Worm (Caenorhabditis elegans) whole organism, late embryonic: ENCODE measurements around the gene lin-40.

Experiments
- Y22D7AL.16 ChIP-seq: sonication (generic microtip); optimal IDR thresholded peaks from 2 replicates; lab custom pipeline; 2016; ENCODE audit warnings: missing genetic modification characterization, missing compliant biosample characterization
- ahr-1 ChIP-seq: sonication (generic microtip); optimal IDR thresholded peaks from 2 replicates; lab custom pipeline; 2016; ENCODE audit warnings: missing genetic modification characterization, missing compliant biosample characterization
- ceh-14 ChIP-seq: sonication (generic microtip); optimal IDR thresholded peaks from 2 replicates; lab custom pipeline; 2016; ENCODE audit warnings: missing genotype, missing genetic modification characterization, missing compliant biosample characterization
- ceh-2 ChIP-seq: sonication (generic microtip); optimal IDR thresholded peaks from 2 replicates; lab custom pipeline; 2016; ENCODE audit warnings: missing genotype, missing genetic modification characterization, missing compliant biosample characterization
- ceh-22 ChIP-seq: sonication (generic microtip); optimal IDR thresholded peaks from 2 replicates; lab custom pipeline; 2017; ENCODE audit warnings: missing biosample characterization, missing genetic modification characterization
- ceh-24 ChIP-seq: sonication (generic microtip); optimal IDR thresholded peaks from 2 replicates; lab custom pipeline; 2016; ENCODE audit warnings: mild to moderate bottlenecking, missing genetic modification characterization, missing compliant biosample characterization
- ceh-31 ChIP-seq: sonication (generic microtip); optimal IDR thresholded peaks from 2 replicates; lab custom pipeline; 2016; ENCODE audit warnings: missing genetic modification characterization, missing compliant biosample characterization
- ceh-45 ChIP-seq: fragments of 200-800 bp; sonication (Bioruptor generic); IDR thresholded peaks from 2 replicates; pipeline ENCODE4 v1.3.6; 2022; ENCODE audit warnings: missing genetic modification reagents, missing genetic modification characterization, missing compliant biosample characterization
- ceh-48 ChIP-seq: sonication (generic microtip); optimal IDR thresholded peaks from 2 replicates; lab custom pipeline; 2016; ENCODE audit warnings: missing genetic modification characterization, inconsistent platforms, missing compliant biosample characterization
- ceh-6 ChIP-seq: fragments of 200-800 bp; sonication (Bioruptor generic); optimal IDR thresholded peaks from 2 replicates; lab custom pipeline; 2018; ENCODE audit warnings: mild to moderate bottlenecking, missing genetic modification characterization, missing compliant biosample characterization
- dmd-4 ChIP-seq: sonication (generic microtip); optimal IDR thresholded peaks from 2 replicates; lab custom pipeline; 2016; ENCODE audit warnings: borderline replicate concordance, missing genetic modification characterization, missing compliant biosample characterization
- dve-1 ChIP-seq: sonication (generic microtip); optimal IDR thresholded peaks from 2 replicates; lab custom pipeline; 2017; ENCODE audit warnings: antibody characterized with exemption, mild to moderate bottlenecking, missing genetic modification characterization, missing compliant biosample characterization
- elt-2 ChIP-seq: sonication (generic microtip); optimal IDR thresholded peaks from 2 replicates; lab custom pipeline; 2016; ENCODE audit warnings: missing genetic modification reagents, missing genetic modification characterization, missing compliant biosample characterization
- elt-4 ChIP-seq: sonication (generic microtip); optimal IDR thresholded peaks from 2 replicates; lab custom pipeline; 2016; ENCODE audit warnings: missing genetic modification characterization, missing compliant biosample characterization
- ets-4 ChIP-seq: sonication (generic microtip); optimal IDR thresholded peaks from 2 replicates; lab custom pipeline; 2016; ENCODE audit warnings: missing genetic modification characterization, missing compliant biosample characterization
- eyg-1 ChIP-seq: sonication (generic microtip); optimal IDR thresholded peaks from 2 replicates; lab custom pipeline; 2016; ENCODE audit warnings: missing genotype, missing genetic modification characterization, missing compliant biosample characterization
- fax-1 ChIP-seq: sonication (generic microtip); optimal IDR thresholded peaks from 2 replicates; lab custom pipeline; 2016; ENCODE audit warnings: missing genotype, missing genetic modification characterization, missing compliant biosample characterization
- fkh-10 ChIP-seq: fragments of 150-350 bp; optimal IDR thresholded peaks from 2 replicates; lab custom pipeline; 2014; ENCODE audit warnings: missing biosample characterization, missing genetic modification reagents, missing genetic modification characterization
- fkh-6 ChIP-seq: sonication (generic microtip); optimal IDR thresholded peaks from 2 replicates; lab custom pipeline; 2016; ENCODE audit warnings: missing genetic modification characterization, missing compliant biosample characterization
- gmeb-2 ChIP-seq: sonication (generic microtip); optimal IDR thresholded peaks from 2 replicates; lab custom pipeline; 2016; ENCODE audit warnings: missing genetic modification characterization, inconsistent platforms, missing compliant biosample characterization
- hlh-30 ChIP-seq: sonication (generic microtip); optimal IDR thresholded peaks from 2 replicates; lab custom pipeline; 2017; ENCODE audit warnings: antibody characterized with exemption, missing genetic modification characterization, missing compliant biosample characterization; ENCODE audit not compliant: insufficient read depth
- lim-6 ChIP-seq: sonication (generic microtip); optimal IDR thresholded peaks from 2 replicates; lab custom pipeline; 2016; ENCODE audit warnings: missing genetic modification characterization, missing compliant biosample characterization
- lin-11 ChIP-seq: fragments of 200-800 bp; sonication (Bioruptor generic); optimal IDR thresholded peaks from 2 replicates; lab custom pipeline; 2018; ENCODE audit warnings: mild to moderate bottlenecking, missing genetic modification characterization, missing compliant biosample characterization
- madf-2 ChIP-seq: sonication (generic microtip); optimal IDR thresholded peaks from 2 replicates; lab custom pipeline; 2017; ENCODE audit warnings: missing genetic modification characterization, missing compliant biosample characterization
- mec-3 ChIP-seq: sonication (generic microtip); optimal IDR thresholded peaks from 2 replicates; lab custom pipeline; 2016; ENCODE audit warnings: borderline replicate concordance, missing genetic modification characterization, missing compliant biosample characterization
- nfya-1 ChIP-seq: sonication (generic microtip); optimal IDR thresholded peaks from 2 replicates; lab custom pipeline; 2017; ENCODE audit warnings: missing genetic modification characterization, mild to moderate bottlenecking, missing compliant biosample characterization, antibody characterized with exemption, moderate library complexity
- nhr-11 ChIP-seq: fragments of 150-350 bp; optimal IDR thresholded peaks from 2 replicates; lab custom pipeline; 2014; ENCODE audit warnings: missing biosample characterization, missing genetic modification characterization
- npax-4 ChIP-seq: sonication (generic microtip); optimal IDR thresholded peaks from 2 replicates; lab custom pipeline; 2016; ENCODE audit warnings: missing genetic modification characterization, missing compliant biosample characterization
- pat-9 ChIP-seq: fragments of 200-800 bp; sonication (Bioruptor generic); optimal IDR thresholded peaks from 2 replicates; lab custom pipeline; 2018; ENCODE audit warnings: mild to moderate bottlenecking, missing genetic modification characterization, moderate library complexity, missing compliant biosample characterization
- ref-2 ChIP-seq: sonication (generic microtip); optimal IDR thresholded peaks from 2 replicates; lab custom pipeline; 2016; ENCODE audit warnings: missing genetic modification characterization, missing compliant biosample characterization
- rnt-1 ChIP-seq: sonication (generic microtip); optimal IDR thresholded peaks from 2 replicates; lab custom pipeline; 2016; ENCODE audit warnings: missing genetic modification characterization, missing compliant biosample characterization
- sdc-2 ChIP-seq: sonication (generic microtip); optimal IDR thresholded peaks from 2 replicates; lab custom pipeline; 2016; ENCODE audit warnings: missing genotype, missing genetic modification characterization, missing compliant biosample characterization
- tbx-2 ChIP-seq: sonication (generic microtip); optimal IDR thresholded peaks from 2 replicates; lab custom pipeline; 2016; ENCODE audit warnings: missing genetic modification characterization, missing compliant biosample characterization
- tbx-7 ChIP-seq: sonication (generic microtip); optimal IDR thresholded peaks from 2 replicates; lab custom pipeline; 2016; ENCODE audit warnings: missing genotype, missing genetic modification characterization, missing compliant biosample characterization
- ttx-3 ChIP-seq: sonication (generic microtip); optimal IDR thresholded peaks from 2 replicates; lab custom pipeline; 2016; ENCODE audit warnings: missing genetic modification reagents, missing genetic modification characterization, missing compliant biosample characterization
- unc-42 ChIP-seq: sonication (generic microtip); optimal IDR thresholded peaks from 2 replicates; lab custom pipeline; 2016; ENCODE audit warnings: missing genotype, missing genetic modification characterization, missing compliant biosample characterization
- unc-55 ChIP-seq: sonication (generic microtip); optimal IDR thresholded peaks from 2 replicates; lab custom pipeline; 2017; ENCODE audit warnings: missing biosample characterization, missing genetic modification reagents, missing genetic modification characterization
- zip-5 ChIP-seq: sonication (generic microtip); optimal IDR thresholded peaks from 2 replicates; lab custom pipeline; 2016; ENCODE audit warnings: missing genetic modification characterization, missing compliant biosample characterization
- ztf-16 ChIP-seq: sonication (generic microtip); optimal IDR thresholded peaks from 2 replicates; lab custom pipeline; 2017; ENCODE audit warnings: missing genetic modification characterization, missing compliant biosample characterization

The lin-40 gene

DNA sequence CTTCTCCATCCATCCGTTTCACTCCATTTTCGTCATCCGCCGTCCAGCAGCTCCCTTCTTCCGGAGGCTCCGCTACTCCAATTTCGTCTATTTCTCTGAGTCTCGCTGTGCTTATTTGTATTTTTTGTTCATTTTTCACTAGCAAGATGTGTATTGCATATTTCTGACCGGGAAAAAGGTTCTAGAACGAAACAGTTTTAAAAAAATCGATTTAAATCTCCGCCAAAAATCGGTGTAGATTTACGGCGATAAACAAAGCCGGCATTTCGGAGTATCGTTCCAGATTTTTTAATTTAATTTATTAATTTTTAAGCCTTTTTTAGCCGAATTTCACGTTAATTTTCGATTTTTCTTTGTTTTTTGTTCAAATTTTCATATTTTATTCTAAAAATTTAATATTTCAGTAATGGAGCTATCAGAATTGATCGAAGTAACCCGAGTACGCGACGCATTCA is 38.4 kb downstream of the lin-40 start, which contains the start of gene mtm-9:
mtm-9 (plus strand) TSS at position 405 of the 455 bp plus-strand sequence.
- TF ChIP-seq gmeb-2, result no peak
- no peak for TF ChIP-seq ceh-2 (tag; lab: Kevin White, UChicago)
- TF ChIP-seq unc-42 (tag; lab: Kevin White, UChicago), result peak; percentile 4
- no peak for TF ChIP-seq rnt-1
- TF ChIP-seq ceh-6 (GFP tag; lab: Kevin White, UChicago), result no peak
- no peak for TF ChIP-seq zip-5
- TF ChIP-seq dmd-4, result no peak
- no peak for TF ChIP-seq Y22D7AL.16
- TF ChIP-seq ets-4, result no peak
- no peak for TF ChIP-seq ceh-45 (GFP tag; lab: Robert Waterston, UW)
- TF ChIP-seq ceh-48, result no peak
- TF ChIP-seq fax-1 (tag; lab: Kevin White, UChicago), result no peak
- no peak for TF ChIP-seq lim-6 (tag; lab: Kevin White, UChicago)
- no peak for TF ChIP-seq ahr-1 (tag; lab: Kevin White, UChicago)
- TF ChIP-seq nfya-1 (tag; lab: Kevin White, UChicago), result peak; percentile 18
- TF ChIP-seq ztf-16 (tag; lab: Kevin White, UChicago), result no peak
- no peak for TF ChIP-seq sdc-2
- TF ChIP-seq pat-9, result no peak
- TF ChIP-seq npax-4 (tag; lab: Kevin White, UChicago), result no peak
- TF ChIP-seq ceh-31 (tag; lab: Kevin White, UChicago), result peak; percentile 2

DNA sequence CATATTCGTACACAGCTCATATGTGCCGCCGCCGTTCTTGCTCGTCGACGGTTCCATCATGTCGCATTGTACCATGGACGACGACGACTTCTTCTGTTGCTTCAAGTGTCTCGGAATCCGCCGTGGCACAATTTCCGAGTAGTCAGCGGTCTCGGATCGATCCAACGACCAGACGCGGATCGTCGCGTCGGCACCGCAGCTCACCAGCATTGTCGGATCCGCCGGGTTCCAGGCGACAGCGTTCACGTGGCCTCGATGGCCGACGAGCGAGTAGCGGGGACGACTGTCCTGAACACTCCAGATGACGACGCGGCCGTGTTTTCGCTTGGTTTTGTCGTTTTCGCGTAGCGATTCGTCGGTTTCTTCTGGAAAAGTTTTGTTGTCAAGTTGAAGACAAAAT is 45.5 kb downstream of the lin-40 start:
- TF ChIP-seq ceh-14 (tag; lab: Kevin White, UChicago), result no peak
- no peak for TF ChIP-seq ceh-24 (tag; lab: Kevin White, UChicago)
- no peak for TF ChIP-seq fkh-6 (tag; lab: Kevin White, UChicago)
- no peak for TF ChIP-seq ceh-6 (GFP tag; lab: Kevin White, UChicago)
- TF ChIP-seq zip-5, result no peak
- no peak for TF ChIP-seq ceh-45 (GFP tag; lab: Robert Waterston, UW)
- no peak for TF ChIP-seq ttx-3 (tag; lab: Kevin White, UChicago)
- no peak for TF ChIP-seq unc-55 (GFP tag; lab: Kevin White, UChicago)
- no peak for TF ChIP-seq fax-1 (tag; lab: Kevin White, UChicago)
- no peak for TF ChIP-seq ceh-22 (tag; lab: Kevin White, UChicago)
- no peak for TF ChIP-seq nfya-1 (tag; lab: Kevin White, UChicago)
- no peak for TF ChIP-seq ref-2
- no peak for TF ChIP-seq eyg-1 (tag; lab: Kevin White, UChicago)
- TF ChIP-seq mec-3 (tag; lab: Kevin White, UChicago), result no peak
- TF ChIP-seq nhr-11 (tag; lab: Kevin White, UChicago), result no peak

DNA sequence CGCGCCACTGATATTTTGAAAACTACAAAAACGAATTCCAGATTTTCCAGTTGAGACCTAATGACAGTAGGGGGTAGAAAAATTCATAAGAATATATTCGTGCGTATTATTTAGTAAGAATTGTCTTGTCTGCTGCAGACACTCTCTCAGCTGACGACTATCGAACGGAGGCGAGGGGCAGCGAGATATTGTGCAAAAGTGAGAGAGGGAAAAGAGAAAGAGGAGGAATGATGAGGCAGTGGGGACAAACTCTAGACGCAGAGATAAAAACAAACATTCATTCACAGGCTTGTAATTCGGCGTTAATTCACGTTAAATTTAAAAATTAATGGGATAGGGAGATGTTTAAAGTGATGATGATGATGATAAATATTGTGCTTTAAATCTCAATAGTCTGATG is 52.1 kb downstream of the lin-40 start, which contains the start of gene gid-7:
gid-7 (minus strand) TSS at position 188 of the 400 bp plus-strand sequence.
- no peak for TF ChIP-seq madf-2 (tag; lab: Kevin White, UChicago)
- no peak for TF ChIP-seq pat-9
- no peak for TF ChIP-seq ceh-24 (tag; lab: Kevin White, UChicago)
- TF ChIP-seq elt-2 (tag; lab: Kevin White, UChicago), result no peak
- TF ChIP-seq tbx-2 (tag; lab: Kevin White, UChicago), result no peak
- TF ChIP-seq unc-55 (GFP tag; lab: Kevin White, UChicago), result peak; percentile 34
- TF ChIP-seq ceh-48, result no peak
- peak; percentile 5 for TF ChIP-seq dve-1 (tag; lab: Kevin White, UChicago)
- no peak for TF ChIP-seq tbx-7 (tag; lab: Kevin White, UChicago)
- TF ChIP-seq elt-4 (tag; lab: Kevin White, UChicago), result no peak
- TF ChIP-seq hlh-30, result peak; percentile 12
- TF ChIP-seq fkh-10 (GFP tag; lab: Kevin White, UChicago), result no peak
- TF ChIP-seq nfya-1 (tag; lab: Kevin White, UChicago), result peak; percentile 47
- TF ChIP-seq lin-11 (tag; lab: Kevin White, UChicago), result no peak
- TF ChIP-seq, all 69 proteins: peak for 4
